Worm (Caenorhabditis elegans) whole organism, late embryonic: Measurements from ENCODE around the gene snb-7.

ENCODE experiments used
- C38D4.7 ChIP-seq: fragments of 200-800 bp; sonication (Bioruptor generic); optimal IDR thresholded peaks from 2 replicates; lab custom pipeline; 2018; ENCODE audit warnings: mild to moderate bottlenecking, missing genetic modification characterization, moderate library complexity, missing compliant biosample characterization
- K02D7.2 ChIP-seq: sonication (generic microtip); optimal IDR thresholded peaks from 2 replicates; lab custom pipeline; 2017; ENCODE audit warnings: mild to moderate bottlenecking, missing genetic modification characterization, missing compliant biosample characterization
- K09A11.1 ChIP-seq: sonication (generic microtip); optimal IDR thresholded peaks from 2 replicates; lab custom pipeline; 2017; ENCODE audit warnings: antibody characterized with exemption, mild to moderate bottlenecking, missing genetic modification characterization, missing compliant biosample characterization; ENCODE audit not compliant: insufficient read depth
- ama-1 ChIP-seq: fragments of 150-350 bp; optimal IDR thresholded peaks from 2 replicates; lab custom pipeline; 2014
- ceh-2 ChIP-seq: sonication (generic microtip); optimal IDR thresholded peaks from 2 replicates; lab custom pipeline; 2016; ENCODE audit warnings: missing genotype, missing genetic modification characterization, missing compliant biosample characterization
- hlh-6 ChIP-seq: sonication (generic microtip); optimal IDR thresholded peaks from 2 replicates; lab custom pipeline; 2016; ENCODE audit warnings: missing genotype, missing genetic modification characterization, missing compliant biosample characterization
- pat-9 ChIP-seq: fragments of 200-800 bp; sonication (Bioruptor generic); optimal IDR thresholded peaks from 2 replicates; lab custom pipeline; 2018; ENCODE audit warnings: mild to moderate bottlenecking, missing genetic modification characterization, moderate library complexity, missing compliant biosample characterization
- sdc-2 ChIP-seq: sonication (generic microtip); optimal IDR thresholded peaks from 2 replicates; lab custom pipeline; 2016; ENCODE audit warnings: missing genotype, missing genetic modification characterization, missing compliant biosample characterization
- sox-2 ChIP-seq: fragments of 200-800 bp; sonication (Bioruptor generic); IDR thresholded peaks from 2 replicates; pipeline ENCODE4 v1.3.6; 2022; ENCODE audit warnings: missing genetic modification reagents, missing genetic modification characterization, missing compliant biosample characterization
- unc-3 ChIP-seq, 2 experiments: fragments of 200-800 bp in 1 of 2; sonication (Bioruptor generic) in 1 of 2; sonication (generic microtip) in 1 of 2; conservative IDR thresholded peaks in 1 of 2; optimal IDR thresholded peaks in 1 of 2; 2 replicates each; pipeline versions ENCODE4 v1.3.6 to Lab custom; 2016 to 2022; ENCODE audit warnings: missing compliant biosample characterization in 2 of 2, missing genetic modification characterization in 2 of 2, missing genetic modification reagents in 1 of 2

The snb-7 gene

ce11 chrIV:12605401-12605800, 44.7 kb downstream of the snb-7 start, which contains the start of gene Y55D9A.2:
TSS of gene Y55D9A.2 (minus strand) at chrIV:12605431.
- TF ChIP-seq K02D7.2 (tag; lab: Kevin White, UChicago): no peak
- TF ChIP-seq ama-1: no peak
- TF ChIP-seq ceh-2 (tag; lab: Kevin White, UChicago): no peak
- no peak for TF ChIP-seq sox-2 (GFP tag; lab: Robert Waterston, UW)
- no peak for TF ChIP-seq pat-9 (tag; lab: Kevin White, UChicago)
- TF ChIP-seq sdc-2 (tag; lab: Kevin White, UChicago): no peak
- no peak for TF ChIP-seq K09A11.1 (tag; lab: Kevin White, UChicago)
- TF ChIP-seq unc-3 (GFP tag; conservative IDR thresholded peaks at IDR 0.05; lab: Robert Waterston, UW): no peak
- no peak for TF ChIP-seq unc-3 (tag; optimal IDR thresholded peaks at IDR 0.05; lab: Kevin White, UChicago)
- no peak for TF ChIP-seq hlh-6 (tag; lab: Kevin White, UChicago)
- no peak for TF ChIP-seq C38D4.7 (GFP tag; lab: Kevin White, UChicago)
